Worm (Caenorhabditis elegans) whole organism, mixed stage, embryonic: ENCODE results near the gene H20J04.4.

ENCODE experiments used
- M03D4.4 ChIP-seq: sonication (generic microtip); optimal IDR thresholded peaks from 2 replicates; lab custom pipeline; 2017; ENCODE audit warnings: mild to moderate bottlenecking, missing genetic modification characterization, missing compliant biosample characterization
- elt-1 ChIP-seq: sonication (generic microtip); optimal IDR thresholded peaks from 2 replicates; lab custom pipeline; 2017; ENCODE audit warnings: missing genetic modification characterization, mild to moderate bottlenecking, missing compliant biosample characterization, antibody characterized with exemption, moderate library complexity, borderline replicate concordance; ENCODE audit not compliant: insufficient read depth
- elt-3 ChIP-seq: fragments of 150-350 bp; optimal IDR thresholded peaks from 2 replicates; lab custom pipeline; 2014; ENCODE audit warnings: missing biosample characterization, missing genetic modification characterization
- lin-13 ChIP-seq: fragments of 150-350 bp; optimal IDR thresholded peaks from 2 replicates; lab custom pipeline; 2014; ENCODE audit warnings: missing biosample characterization, missing genetic modification characterization
- lin-32 ChIP-seq: fragments of 200-800 bp; sonication (Bioruptor generic); optimal IDR thresholded peaks from 2 replicates; lab custom pipeline; 2018; ENCODE audit warnings: mild to moderate bottlenecking, missing genetic modification characterization, missing compliant biosample characterization
- lsy-2 ChIP-seq: fragments of 150-350 bp; optimal IDR thresholded peaks from 2 replicates; lab custom pipeline; 2014; ENCODE audit warnings: missing biosample characterization, missing genetic modification characterization
- mab-5 ChIP-seq: fragments of 150-350 bp; optimal IDR thresholded peaks from 2 replicates; lab custom pipeline; 2014; ENCODE audit warnings: missing biosample characterization, missing genetic modification characterization
- mep-1 ChIP-seq: fragments of 150-350 bp; optimal IDR thresholded peaks from 2 replicates; lab custom pipeline; 2017; ENCODE audit warnings: missing biosample characterization, missing genetic modification reagents, missing genetic modification characterization, inconsistent platforms
- nhr-237 ChIP-seq: fragments of 150-350 bp; optimal IDR thresholded peaks from 2 replicates; lab custom pipeline; 2014; ENCODE audit warnings: missing biosample characterization, missing genetic modification characterization
- nhr-28 ChIP-seq: fragments of 150-350 bp; optimal IDR thresholded peaks from 2 replicates; lab custom pipeline; 2014; ENCODE audit warnings: missing biosample characterization, missing genetic modification characterization
- sem-2 ChIP-seq: fragments of 200-800 bp; sonication (Bioruptor generic); optimal IDR thresholded peaks from 2 replicates; lab custom pipeline; 2018; ENCODE audit warnings: mild to moderate bottlenecking, missing genetic modification characterization, missing compliant biosample characterization
- snpc-4 ChIP-seq: fragments of 150-350 bp; optimal IDR thresholded peaks from 2 replicates; lab custom pipeline; 2014; ENCODE audit warnings: missing biosample characterization, missing genetic modification characterization
- unc-62 ChIP-seq: fragments of 150-350 bp; optimal IDR thresholded peaks from 2 replicates; lab custom pipeline; 2014; ENCODE audit warnings: missing biosample characterization, missing genetic modification reagents, missing genetic modification characterization
- ztf-11 ChIP-seq: fragments of 150-350 bp; optimal IDR thresholded peaks from 2 replicates; lab custom pipeline; 2014; ENCODE audit warnings: missing biosample characterization, missing genetic modification characterization

DNA sequence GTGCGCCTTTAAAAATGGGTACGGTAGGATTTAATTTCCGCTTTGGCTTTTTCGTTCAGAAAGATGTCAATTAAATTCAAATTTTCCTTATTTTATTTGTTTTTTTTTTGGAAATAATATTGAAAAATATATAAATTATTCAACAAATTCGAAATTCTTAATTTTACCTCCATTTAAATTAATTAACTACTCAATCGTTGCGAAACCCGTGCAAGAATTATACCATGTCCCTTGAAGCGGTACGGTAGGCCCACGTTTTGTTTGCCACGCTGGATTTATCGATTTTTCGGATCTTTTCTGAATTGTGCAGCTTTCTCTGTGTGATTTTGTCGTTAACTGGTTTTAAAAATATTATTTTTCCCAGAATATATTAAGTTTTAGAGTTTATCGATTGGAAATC is 8.4 kb upstream of the H20J04.4 start, which contains the start of gene Y52E8A.2:
- TF ChIP-seq unc-62 (no peak), elt-3 (no peak), M03D4.4 (tag; lab: Kevin White, UChicago) (no peak), mep-1 (tag; lab: Kevin White, UChicago) (no peak), mab-5 (tag; lab: Kevin White, UChicago) (no peak), nhr-237 (no peak), nhr-28 (tag; lab: Kevin White, UChicago) (no peak), lin-13 (tag; lab: Kevin White, UChicago) (no peak), lsy-2 (tag; lab: Kevin White, UChicago) (no peak), snpc-4 (tag; lab: Kevin White, UChicago) (no peak), elt-1 (no peak), lin-32 (GFP tag; lab: Kevin White, UChicago) (no peak), ztf-11 (tag; lab: Kevin White, UChicago) (no peak), sem-2 (no peak)
